Worm (Caenorhabditis elegans) whole organism, L3 larva: Measurements from ENCODE around the gene W09H1.1.

Experiments used
- nfya-1 ChIP-seq: sonication (generic microtip); optimal IDR thresholded peaks from 2 replicates; lab custom pipeline; 2017; ENCODE audit warnings: missing genetic modification characterization, mild to moderate bottlenecking, missing compliant biosample characterization, antibody characterized with exemption, moderate library complexity; ENCODE audit not compliant: insufficient read depth
- pha-4 ChIP-seq: fragments of 150-350 bp; optimal IDR thresholded peaks from 2 replicates; lab custom pipeline; 2014; ENCODE audit warnings: missing biosample characterization, missing genetic modification reagents, missing genetic modification characterization

DNA sequence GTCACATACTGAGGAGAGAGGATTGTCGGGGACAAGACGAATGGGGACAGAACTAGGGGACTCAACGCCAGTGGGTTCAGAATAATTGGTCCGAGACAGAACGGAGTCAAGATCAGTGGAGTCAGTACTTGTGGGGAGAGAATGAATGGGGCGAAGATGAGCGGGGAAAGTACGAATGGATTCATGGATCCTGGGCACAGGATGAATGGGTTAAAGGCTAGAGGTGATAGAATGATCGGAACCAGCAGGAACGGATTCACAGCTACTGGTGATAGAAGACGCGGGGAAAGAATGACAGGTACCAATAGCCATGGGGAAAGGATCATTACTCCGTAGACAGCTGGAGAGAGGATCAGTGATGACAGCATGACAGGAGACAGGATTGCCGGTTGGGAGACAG lies 41.8 kb downstream of the W09H1.1 start:
- TF ChIP-seq nfya-1 (tag; lab: Kevin White, UChicago) (no peak), pha-4 (no peak)
